Fruit fly (Drosophila melanogaster): ENCODE measurements around the gene CCT2.

CCT2 gene

dm6 chrX:9110155-9110909 is 21.0 kb downstream of the CCT2 start:
- TF ChIP-seq lov (optimal IDR thresholded peaks at IDR 0.05): no peak
- TF ChIP-seq lov (GFP tag; IDR thresholded peaks at IDR 0.05): no peak
- no peak for TF ChIP-seq ATbp (GFP tag; optimal IDR thresholded peaks at IDR 0.05)
- TF ChIP-seq CG34224 (GFP tag; IDR thresholded peaks at IDR 0.05; ENCODE audit: partially characterized antibody): 0 out of 3 replicates have a peak, but pooled peaks have one; percentile 10
- TF ChIP-seq Trl (optimal IDR thresholded peaks at IDR 0.05): peak; percentile 41 to 61
- TF ChIP-seq Trl (GFP tag; optimal IDR thresholded peaks at IDR 0.05): no peak
- peak in 1 of 2 experiments; percentile 10 for TF ChIP-seq Pdp1 (GFP tag; optimal IDR thresholded peaks at IDR 0.05)
- no peak for TF ChIP-seq CG3281 (GFP tag; optimal IDR thresholded peaks at IDR 0.05)
- no peak for TF ChIP-seq CG1603 (tag; optimal IDR thresholded peaks at IDR 0.05)
- no peak for TF ChIP-seq tna (GFP tag; IDR thresholded peaks at IDR 0.05; ENCODE audit: partially characterized antibody)
- no peak for TF ChIP-seq CG1647 (GFP tag; optimal IDR thresholded peaks at IDR 0.05)
- TF ChIP-seq eyg (GFP tag; optimal IDR thresholded peaks at IDR 0.05): no peak
- peak in 1 of 2 experiments; percentile 86 for TF ChIP-seq insv (GFP tag; optimal IDR thresholded peaks at IDR 0.05)
- no peak for TF ChIP-seq pum (GFP tag; optimal IDR thresholded peaks at IDR 0.05)
- TF ChIP-seq sug (tag; optimal IDR thresholded peaks at IDR 0.05): no peak
- TF ChIP-seq NFAT (GFP tag; IDR thresholded peaks at IDR 0.05): no peak
- no peak for TF ChIP-seq MESR4 (GFP tag; optimal IDR thresholded peaks at IDR 0.05)
- no peak for TF ChIP-seq chinmo (GFP tag; IDR thresholded peaks at IDR 0.05; ENCODE audit: partially characterized antibody)
- no peak for TF ChIP-seq CG2875 (GFP tag; optimal IDR thresholded peaks at IDR 0.05)
- TF ChIP-seq Kr (GFP tag; optimal IDR thresholded peaks at IDR 0.05): no peak
- TF ChIP-seq CG8944 (GFP tag; optimal IDR thresholded peaks at IDR 0.05): no peak
- TF ChIP-seq cg (GFP tag; optimal IDR thresholded peaks at IDR 0.05): peak; percentile 75
- TF ChIP-seq CG8924 (tag; optimal IDR thresholded peaks at IDR 0.05): peak; percentile 22
- no peak for TF ChIP-seq cwo (GFP tag; optimal IDR thresholded peaks at IDR 0.05)
- 0 out of 2 replicates have a peak, but pooled peaks have one; percentile 12 for TF ChIP-seq vvl (GFP tag; IDR thresholded peaks at IDR 0.05)
- no peak for TF ChIP-seq Mrtf (GFP tag; IDR thresholded peaks at IDR 0.05)
- no peak for TF ChIP-seq salm (tag; optimal IDR thresholded peaks at IDR 0.05)
- no peak for TF ChIP-seq CG9437 (GFP tag; optimal IDR thresholded peaks at IDR 0.05)
- TF ChIP-seq tgo (GFP tag; IDR thresholded peaks at IDR 0.05): no peak
- no peak for TF ChIP-seq seq (GFP tag; IDR thresholded peaks at IDR 0.05)
- no peak for TF ChIP-seq odd (GFP tag; optimal IDR thresholded peaks at IDR 0.05)
- TF ChIP-seq B-H1 (GFP tag; IDR thresholded peaks at IDR 0.05): no peak
- no peak for TF ChIP-seq gro (GFP tag; optimal IDR thresholded peaks at IDR 0.05)
- no peak for TF ChIP-seq CG9797 (GFP tag; optimal IDR thresholded peaks at IDR 0.05)
- TF ChIP-seq sens-2 (GFP tag; IDR thresholded peaks at IDR 0.05): no peak
- no peak for TF ChIP-seq CG1832 (GFP tag; optimal IDR thresholded peaks at IDR 0.05)
- TF ChIP-seq Deaf1 (tag; optimal IDR thresholded peaks at IDR 0.05): no peak
- TF ChIP-seq sens (GFP tag): peak; percentile 53
- TF ChIP-seq CG4328 (GFP tag; optimal IDR thresholded peaks at IDR 0.05): no peak
- TF ChIP-seq CG1529 (GFP tag; optimal IDR thresholded peaks at IDR 0.05): no peak
- TF ChIP-seq btn (GFP tag; optimal IDR thresholded peaks at IDR 0.05): no peak

DNA sequence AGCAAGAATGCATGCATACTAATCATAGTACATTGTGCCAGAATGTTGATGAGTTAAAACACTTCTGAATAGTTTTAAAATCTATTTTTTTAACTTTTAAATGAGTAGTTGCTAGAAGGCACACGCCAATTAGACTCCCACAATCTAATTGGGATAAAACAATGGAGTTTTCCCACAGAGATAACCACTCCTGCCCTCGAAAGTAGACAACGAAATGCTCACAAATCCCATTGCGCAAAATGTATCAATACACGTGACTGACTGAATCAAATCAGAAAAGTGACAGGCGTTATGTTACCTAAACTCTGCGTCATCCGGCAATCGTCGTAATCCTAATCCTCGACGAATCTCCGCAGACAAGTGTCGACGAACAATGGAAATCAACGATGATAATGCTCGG is 28.5 kb downstream of the CCT2 start:
- TF ChIP-seq CG4820 (GFP tag; optimal IDR thresholded peaks at IDR 0.05) (no peak), pan (optimal IDR thresholded peaks at IDR 0.05) (no peak), pan (GFP tag; optimal IDR thresholded peaks at IDR 0.05 in 1 of 2, IDR thresholded peaks at IDR 0.05 in 1 of 2) (no peak), scrt (GFP tag; optimal IDR thresholded peaks at IDR 0.05) (no peak), row (GFP tag; IDR thresholded peaks at IDR 0.05) (0 out of 3 replicates have a peak, but pooled peaks have one; percentile 2), Med (GFP tag) (no peak), CG13894 (tag; optimal IDR thresholded peaks at IDR 0.05) (peak; percentile 50), insv (GFP tag; optimal IDR thresholded peaks at IDR 0.05) (peak; percentile 49 to 96), p53 (GFP tag; optimal IDR thresholded peaks at IDR 0.05) (no peak), sima (GFP tag; optimal IDR thresholded peaks at IDR 0.05) (no peak), zen (tag; optimal IDR thresholded peaks at IDR 0.05) (peak; percentile 4), CG9797 (GFP tag; optimal IDR thresholded peaks at IDR 0.05) (no peak), CG16779 (GFP tag; IDR thresholded peaks at IDR 0.05) (no peak), HLH54F (GFP tag; optimal IDR thresholded peaks at IDR 0.05) (no peak)
